Worm (Caenorhabditis elegans) whole organism, early embryonic: ENCODE results near the gene fbxb-34.

Source experiments
- ets-7 ChIP-seq: sonication (generic microtip); optimal IDR thresholded peaks from 2 replicates; lab custom pipeline; 2016; ENCODE audit warnings: missing genotype, missing genetic modification characterization, missing compliant biosample characterization
- flt-1 ChIP-seq: fragments of 200-800 bp; sonication (Bioruptor generic); IDR thresholded peaks from 2 replicates; pipeline ENCODE4 v1.3.6; 2022; ENCODE audit warnings: missing genetic modification characterization, missing compliant biosample characterization
- tbx-37 ChIP-seq: fragments of 200-800 bp; sonication (Bioruptor generic); conservative IDR thresholded peaks from 2 replicates; pipeline ENCODE4 v1.3.6; 2022; ENCODE audit warnings: missing genetic modification reagents, missing genetic modification characterization, missing compliant biosample characterization

DNA sequence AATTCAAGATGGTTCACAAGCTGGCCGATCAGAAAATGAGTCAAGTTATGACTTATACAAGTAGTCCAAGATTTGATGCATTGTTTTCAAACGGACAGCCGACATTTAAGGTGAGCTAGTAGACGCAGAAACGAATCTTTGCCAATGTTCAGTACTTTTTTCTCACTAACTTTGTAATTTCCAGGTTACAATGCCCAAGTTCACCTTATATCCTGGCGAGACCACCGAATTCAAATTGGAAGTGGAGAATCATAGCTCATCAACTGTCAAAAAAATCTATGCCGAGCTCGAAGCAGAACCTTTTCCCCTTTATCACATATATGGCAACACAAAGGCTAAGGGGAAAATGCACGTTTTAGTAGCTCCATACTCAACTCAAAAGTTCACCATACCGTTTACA, 40.3 kb downstream of the fbxb-34 start:
- TF ChIP-seq flt-1 (GFP tag; lab: Robert Waterston, UW) = no peak
- no peak for TF ChIP-seq ets-7 (tag; lab: Kevin White, UChicago)
- TF ChIP-seq tbx-37 (GFP tag; lab: Robert Waterston, UW) = no peak
